Fruit fly (Drosophila melanogaster) whole organism, prepupa: Measurements from ENCODE around the gene ArfGAP1.

Source experiments
- CG4318 ChIP-seq: fragments of 200-800 bp; sonication (Bioruptor generic); optimal IDR thresholded peaks from 3 replicates; lab custom pipeline; 2017; ENCODE audit warnings: missing biosample characterization, mild to moderate bottlenecking, missing genetic modification characterization
- CG8319 ChIP-seq: fragments of 200-800 bp; sonication (Bioruptor generic); optimal IDR thresholded peaks from 3 replicates; lab custom pipeline; 2016; ENCODE audit warnings: missing biosample characterization, missing genetic modification characterization
- CG9139 ChIP-seq: fragments of 200-800 bp; sonication (Bioruptor generic); optimal IDR thresholded peaks from 3 replicates; lab custom pipeline; 2017; ENCODE audit warnings: missing biosample characterization, mild to moderate bottlenecking, missing genetic modification characterization
- Eip75B ChIP-seq: fragments of 200-800 bp; sonication (Bioruptor generic); optimal IDR thresholded peaks from 3 replicates; lab custom pipeline; 2016; ENCODE audit warnings: missing biosample characterization, missing genetic modification characterization
- Ets96B ChIP-seq: fragments of 200-800 bp; optimal IDR thresholded peaks from 2 replicates; lab custom pipeline; 2019; ENCODE audit warnings: missing biosample characterization, mild to moderate bottlenecking, missing genetic modification characterization, moderate library complexity
- OdsH ChIP-seq: fragments of 200-800 bp; sonication (Bioruptor generic); optimal IDR thresholded peaks from 3 replicates; lab custom pipeline; 2016; ENCODE audit warnings: missing biosample characterization, missing genetic modification characterization
- eg ChIP-seq: fragments of 200-800 bp; sonication (Bioruptor generic); IDR thresholded peaks from 3 replicates; pipeline ENCODE4 v1.3.6; 2022; ENCODE audit warnings: missing biosample characterization, missing genetic modification characterization
- fd85E ChIP-seq: fragments of 200-800 bp; sonication (Bioruptor generic); optimal IDR thresholded peaks from 3 replicates; lab custom pipeline; 2016; ENCODE audit warnings: missing biosample characterization, missing genetic modification characterization
- pdm3 ChIP-seq: fragments of 200-800 bp; sonication (Bioruptor generic); optimal IDR thresholded peaks from 3 replicates; lab custom pipeline; 2016; ENCODE audit warnings: missing biosample characterization, missing genetic modification characterization
- salr ChIP-seq, 2 experiments: fragments of 200-800 bp; sonication (Bioruptor generic); optimal IDR thresholded peaks; 3 replicates each; lab custom pipeline; 2016 to 2018; ENCODE audit warnings: missing biosample characterization in 2 of 2, missing genetic modification characterization in 2 of 2, mild to moderate bottlenecking in 1 of 2

dm6 chr3L:12408513-12409320 lies 8.7 kb downstream of the ArfGAP1 start:
- peak; percentile 99 for TF ChIP-seq CG9139 (GFP tag; lab: Kevin White, UChicago)
- no peak for TF ChIP-seq CG4318 (GFP tag; lab: Kevin White, UChicago)
- TF ChIP-seq Ets96B (tag; lab: Kevin White, UChicago), result peak; percentile 44
- TF ChIP-seq Eip75B (GFP tag; lab: Kevin White, UChicago), result peak; percentile 48
- TF ChIP-seq CG8319 (GFP tag; lab: Kevin White, UChicago), result peak; percentile 42
- TF ChIP-seq pdm3, result peak; percentile 32
- TF ChIP-seq eg (GFP tag; lab: Robert Waterston, UW), result peak; percentile 93
- peak; percentile 67 to 68 for TF ChIP-seq salr (GFP tag; optimal IDR thresholded peaks at IDR 0.05; lab: Kevin White, UChicago)
- TF ChIP-seq fd85E (GFP tag; lab: Kevin White, UChicago), result peak; percentile 41
- peak; percentile 31 for TF ChIP-seq OdsH (GFP tag; lab: Kevin White, UChicago)
